Worm (Caenorhabditis elegans) whole organism, midembryonic: ENCODE measurements around the gene R144.6.

ENCODE experiments used
- klf-2 ChIP-seq: fragments of 200-800 bp; sonication (Bioruptor generic); conservative IDR thresholded peaks from 2 replicates; pipeline ENCODE4 v1.3.6; 2022; ENCODE audit warnings: missing genetic modification reagents, missing genetic modification characterization, missing compliant biosample characterization
- tab-1 ChIP-seq: fragments of 200-800 bp; sonication (Bioruptor generic); IDR thresholded peaks from 2 replicates; pipeline ENCODE4 v1.3.6; 2022; ENCODE audit warnings: missing genetic modification characterization, missing compliant biosample characterization

DNA sequence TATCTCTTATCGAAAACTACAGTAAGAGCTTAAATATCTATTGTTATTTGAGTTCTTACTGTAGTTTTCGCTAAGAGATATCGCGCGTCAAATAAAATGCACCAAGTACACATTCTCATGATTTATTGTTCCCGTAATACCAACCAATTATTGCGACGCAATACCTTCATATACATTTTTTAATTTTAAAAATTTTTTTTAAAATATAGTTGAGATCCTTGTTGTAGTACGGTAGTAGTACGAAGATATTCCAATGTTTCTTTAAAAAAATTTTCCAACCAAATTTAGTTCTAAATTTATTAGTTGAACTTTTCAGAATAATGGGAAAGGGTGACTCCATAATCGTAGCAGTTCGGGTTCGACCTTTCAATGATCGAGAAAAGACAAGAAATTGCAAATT lies 26.1 kb upstream of the R144.6 start, which contains the start of gene klp-6:
- TF ChIP-seq tab-1 (GFP tag; lab: Robert Waterston, UW) (no peak), klf-2 (GFP tag; lab: Robert Waterston, UW) (no peak)
